Fruit fly (Drosophila melanogaster) whole organism, embryonic: Measurements from ENCODE around the gene ddbt.

Experiments
- Abd-B ChIP-seq: fragments of 200-800 bp; sonication (Bioruptor generic); optimal IDR thresholded peaks from 2 replicates; lab custom pipeline; 2018; ENCODE audit warnings: missing biosample characterization, mild to moderate bottlenecking, missing genetic modification characterization, moderate library complexity
- Adf1 ChIP-seq: fragments of 200-800 bp; sonication (Bioruptor generic); IDR thresholded peaks from 2 replicates; pipeline ENCODE4 v1.3.6; 2022; ENCODE audit warnings: missing biosample characterization, missing genetic modification characterization
- Atf6 ChIP-seq: fragments of 200-800 bp; sonication (Bioruptor generic); IDR thresholded peaks from 2 replicates; pipeline ENCODE4 v1.3.6; 2022; ENCODE audit warnings: missing biosample characterization, missing genetic modification characterization
- CG10267 ChIP-seq: fragments of 200-800 bp; sonication (Bioruptor generic); optimal IDR thresholded peaks from 2 replicates; lab custom pipeline; 2018; ENCODE audit warnings: missing biosample characterization, mild to moderate bottlenecking, missing genetic modification characterization, moderate library complexity
- CG12155 ChIP-seq: fragments of 200-800 bp; sonication (Bioruptor generic); optimal IDR thresholded peaks from 3 replicates; lab custom pipeline; 2016; ENCODE audit warnings: missing biosample characterization, missing genetic modification characterization
- CG13296 ChIP-seq: fragments of 200-800 bp; sonication (Bioruptor generic); optimal IDR thresholded peaks from 3 replicates; lab custom pipeline; 2018; ENCODE audit warnings: missing biosample characterization, mild to moderate bottlenecking, missing genetic modification characterization
- CG13424 ChIP-seq: fragments of 200-800 bp; sonication (Bioruptor generic); optimal IDR thresholded peaks from 2 replicates; lab custom pipeline; 2019; ENCODE audit warnings: missing biosample characterization, mild to moderate bottlenecking, missing genetic modification characterization, moderate library complexity
- CG13624 ChIP-seq: fragments of 200-800 bp; sonication (Bioruptor generic); optimal IDR thresholded peaks from 2 replicates; lab custom pipeline; 2016; ENCODE audit warnings: missing biosample characterization, missing genetic modification characterization
- CG17359 ChIP-seq: fragments of 200-800 bp; sonication (Bioruptor generic); optimal IDR thresholded peaks from 3 replicates; lab custom pipeline; 2018; ENCODE audit warnings: missing biosample characterization, mild to moderate bottlenecking, missing genetic modification characterization, moderate library complexity
- CG18011 ChIP-seq: fragments of 200-800 bp; sonication (Bioruptor generic); optimal IDR thresholded peaks from 2 replicates; lab custom pipeline; 2017; ENCODE audit warnings: missing biosample characterization, missing genetic modification characterization, mild to moderate bottlenecking, moderate library complexity, missing genotype
- CG18764 ChIP-seq: fragments of 200-800 bp; sonication (Bioruptor generic); optimal IDR thresholded peaks from 3 replicates; lab custom pipeline; 2016; ENCODE audit warnings: missing biosample characterization, missing genetic modification characterization
- CG2712 ChIP-seq: fragments of 200-800 bp; optimal IDR thresholded peaks from 3 replicates; lab custom pipeline; 2019; ENCODE audit warnings: missing biosample characterization, mild to moderate bottlenecking, missing genetic modification characterization, moderate library complexity
- CG30020 ChIP-seq: fragments of 200-800 bp; optimal IDR thresholded peaks from 2 replicates; lab custom pipeline; 2019; ENCODE audit warnings: missing biosample characterization, mild to moderate bottlenecking, missing genetic modification characterization, moderate library complexity
- CG33213 ChIP-seq: fragments of 200-800 bp; sonication (Bioruptor generic); optimal IDR thresholded peaks from 3 replicates; lab custom pipeline; 2016; ENCODE audit warnings: missing biosample characterization, missing genetic modification characterization
- CG3847 ChIP-seq: fragments of 200-800 bp; sonication (Bioruptor generic); IDR thresholded peaks from 2 replicates; pipeline ENCODE4 v1.3.6; 2022; ENCODE audit warnings: missing biosample characterization, missing genetic modification characterization
- CG4328 ChIP-seq: fragments of 200-800 bp; sonication (Bioruptor generic); optimal IDR thresholded peaks from 3 replicates; lab custom pipeline; 2017; ENCODE audit warnings: missing biosample characterization, missing genetic modification reagents, missing genetic modification characterization
- CG4404 ChIP-seq: fragments of 200-800 bp; sonication (Bioruptor generic); IDR thresholded peaks from 2 replicates; pipeline ENCODE4 v1.3.6; 2022; ENCODE audit warnings: missing biosample characterization, missing genetic modification characterization
- CG6175 ChIP-seq: fragments of 200-800 bp; sonication (Bioruptor generic); IDR thresholded peaks from 3 replicates; pipeline ENCODE4 v1.3.6; 2022; ENCODE audit warnings: missing biosample characterization, missing genetic modification characterization
- CG7745 ChIP-seq: fragments of 200-800 bp; sonication (Bioruptor generic); optimal IDR thresholded peaks from 2 replicates; lab custom pipeline; 2018; ENCODE audit warnings: missing biosample characterization, mild to moderate bottlenecking, missing genetic modification characterization, moderate library complexity
- CG7786 ChIP-seq: fragments of 200-800 bp; sonication (Bioruptor generic); optimal IDR thresholded peaks from 2 replicates; lab custom pipeline; 2016; ENCODE audit warnings: missing biosample characterization, missing genetic modification characterization
- CG8944 ChIP-seq: fragments of 200-800 bp; sonication (Bioruptor generic); optimal IDR thresholded peaks from 3 replicates; lab custom pipeline; 2016; ENCODE audit warnings: missing biosample characterization, missing genetic modification characterization
- CG9727 ChIP-seq: fragments of 200-800 bp; sonication (Bioruptor generic); optimal IDR thresholded peaks from 3 replicates; lab custom pipeline; 2017; ENCODE audit warnings: missing biosample characterization, mild to moderate bottlenecking, missing genetic modification characterization
- CG9876 ChIP-seq: fragments of 200-800 bp; sonication (Bioruptor generic); optimal IDR thresholded peaks from 2 replicates; lab custom pipeline; 2016; ENCODE audit warnings: missing biosample characterization, missing genetic modification characterization
- CkIIα-i1 ChIP-seq: fragments of 200-800 bp; sonication (Bioruptor generic); IDR thresholded peaks from 2 replicates; pipeline ENCODE4 v1.3.6; 2022; ENCODE audit warnings: missing biosample characterization, missing genetic modification characterization
- Doc3 ChIP-seq: fragments of 200-800 bp; sonication (Bioruptor generic); IDR thresholded peaks from 3 replicates; pipeline ENCODE4 v1.3.6; 2022; ENCODE audit warnings: missing biosample characterization, missing genetic modification characterization; ENCODE audit not compliant: partially characterized antibody
- Fer1 ChIP-seq: fragments of 200-800 bp; sonication (Bioruptor generic); optimal IDR thresholded peaks from 2 replicates; lab custom pipeline; 2017; ENCODE audit warnings: missing biosample characterization, mild to moderate bottlenecking, missing genetic modification characterization
- HHEX ChIP-seq: fragments of 200-800 bp; sonication (Bioruptor generic); optimal IDR thresholded peaks from 3 replicates; lab custom pipeline; 2017; ENCODE audit warnings: missing biosample characterization, mild to moderate bottlenecking, missing genetic modification characterization, missing genetic modification reagents
- Myb ChIP-seq: fragments of 200-800 bp; sonication (Bioruptor generic); optimal IDR thresholded peaks from 2 replicates; lab custom pipeline; 2016; ENCODE audit warnings: missing biosample characterization, missing genetic modification characterization
- Oli ChIP-seq: fragments of 200-800 bp; sonication (Bioruptor generic); optimal IDR thresholded peaks from 2 replicates; lab custom pipeline; 2018; ENCODE audit warnings: missing biosample characterization, mild to moderate bottlenecking, missing genetic modification characterization, moderate library complexity
- Ssrp ChIP-seq: fragments of 200-800 bp; sonication (Bioruptor generic); optimal IDR thresholded peaks from 2 replicates; lab custom pipeline; 2018; ENCODE audit warnings: missing biosample characterization, mild to moderate bottlenecking, missing genetic modification characterization, moderate library complexity
- Tbp ChIP-seq: fragments of >200 bp; optimal IDR thresholded peaks from 2 replicates; lab custom pipeline; 2018; ENCODE audit warnings: missing biosample characterization, missing genetic modification characterization
- crp ChIP-seq, 2 experiments: fragments of 200-800 bp; sonication (Bioruptor generic); optimal IDR thresholded peaks; 2 replicates in 1 of 2; 3 replicates in 1 of 2; lab custom pipeline; 2017; ENCODE audit warnings: missing biosample characterization in 2 of 2, missing genetic modification characterization in 2 of 2, mild to moderate bottlenecking in 1 of 2, moderate library complexity in 1 of 2
- danr ChIP-seq: fragments of 200-800 bp; sonication (Bioruptor generic); IDR thresholded peaks from 2 replicates; pipeline ENCODE4 v1.3.6; 2022; ENCODE audit warnings: missing biosample characterization, missing genetic modification characterization
- dysf ChIP-seq: fragments of 200-800 bp; sonication (Bioruptor generic); IDR thresholded peaks from 3 replicates; pipeline ENCODE4 v1.3.6; 2022; ENCODE audit warnings: missing biosample characterization, missing genetic modification characterization
- eve ChIP-seq, 2 experiments: fragments of >200 bp; optimal IDR thresholded peaks; 2 replicates each; lab custom pipeline; 2017; ENCODE audit warnings: missing biosample characterization in 2 of 2, missing genetic modification characterization in 2 of 2
- ftz-f1 ChIP-seq: fragments of 200-800 bp; sonication (Bioruptor generic); optimal IDR thresholded peaks from 2 replicates; lab custom pipeline; 2016; ENCODE audit warnings: missing biosample characterization, missing genetic modification characterization
- fu2 ChIP-seq: fragments of 200-800 bp; sonication (Bioruptor generic); optimal IDR thresholded peaks from 2 replicates; lab custom pipeline; 2016; ENCODE audit warnings: missing biosample characterization, missing genetic modification characterization
- gcm ChIP-seq: fragments of 200-800 bp; sonication (Bioruptor generic); optimal IDR thresholded peaks from 2 replicates; lab custom pipeline; 2019; ENCODE audit warnings: missing biosample characterization, mild to moderate bottlenecking, missing genetic modification characterization, moderate library complexity
- gro ChIP-seq: fragments of 200-800 bp; sonication (Bioruptor generic); optimal IDR thresholded peaks from 2 replicates; lab custom pipeline; 2016; ENCODE audit warnings: missing biosample characterization, missing genetic modification characterization
- hkb ChIP-seq, 2 experiments: fragments of 200-800 bp in 1 of 2; fragments of >200 bp in 1 of 2; sonication (Bioruptor generic) in 1 of 2; IDR thresholded peaks in 1 of 2; optimal IDR thresholded peaks in 1 of 2; 2 replicates each; pipeline versions ENCODE4 v1.3.6 to Lab custom; 2017 to 2022; ENCODE audit warnings: missing biosample characterization in 1 of 2, missing genetic modification characterization in 1 of 2
- insv ChIP-seq, 2 experiments: fragments of 200-800 bp; sonication (Bioruptor generic); optimal IDR thresholded peaks; 3 replicates each; lab custom pipeline; 2016 to 2018; ENCODE audit warnings: missing biosample characterization in 2 of 2, missing genetic modification characterization in 2 of 2
- lmd ChIP-seq: fragments of 200-800 bp; sonication (Bioruptor generic); IDR thresholded peaks from 2 replicates; pipeline ENCODE4 v1.3.6; 2022; ENCODE audit warnings: missing biosample characterization, missing genetic modification characterization
- lola ChIP-seq, 3 experiments: fragments of >200 bp in 2 of 3; fragments of 200-800 bp in 1 of 3; sonication (Bioruptor generic) in 1 of 3; optimal IDR thresholded peaks; 2 replicates each; lab custom pipeline; 2017 to 2019; ENCODE audit warnings: missing biosample characterization in 3 of 3, missing genetic modification characterization in 3 of 3, mild to moderate bottlenecking in 1 of 3, moderate library complexity in 1 of 3
- lov ChIP-seq, 2 experiments: fragments of 200-800 bp in 1 of 2; fragments of >200 bp in 1 of 2; sonication (Bioruptor generic) in 1 of 2; IDR thresholded peaks in 1 of 2; optimal IDR thresholded peaks in 1 of 2; 2 replicates in 1 of 2; 3 replicates in 1 of 2; pipeline versions ENCODE4 v1.3.6 to Lab custom; 2017 to 2022; ENCODE audit warnings: missing biosample characterization in 1 of 2, missing genetic modification characterization in 1 of 2
- pb ChIP-seq: fragments of 200-800 bp; sonication (Bioruptor generic); optimal IDR thresholded peaks from 3 replicates; lab custom pipeline; 2016; ENCODE audit warnings: missing biosample characterization, missing genetic modification characterization
- prd ChIP-seq, 3 experiments: fragments of >200 bp in 2 of 3; fragments of 200-800 bp in 1 of 3; sonication (Bioruptor generic) in 1 of 3; optimal IDR thresholded peaks in 2 of 3; IDR thresholded peaks in 1 of 3; 2 replicates in 2 of 3; 3 replicates in 1 of 3; pipeline versions ENCODE4 v1.3.6 to Lab custom; 2017 to 2022; ENCODE audit warnings: missing biosample characterization in 1 of 3, missing genetic modification characterization in 1 of 3
- pzg ChIP-seq: fragments of 200-800 bp; sonication (Bioruptor generic); optimal IDR thresholded peaks from 3 replicates; lab custom pipeline; 2018; ENCODE audit warnings: missing biosample characterization, mild to moderate bottlenecking, missing genetic modification characterization, moderate library complexity
- sqz ChIP-seq: fragments of 200-800 bp; sonication (Bioruptor generic); optimal IDR thresholded peaks from 3 replicates; lab custom pipeline; 2018; ENCODE audit warnings: missing biosample characterization, mild to moderate bottlenecking, missing genetic modification characterization

ddbt gene

DNA sequence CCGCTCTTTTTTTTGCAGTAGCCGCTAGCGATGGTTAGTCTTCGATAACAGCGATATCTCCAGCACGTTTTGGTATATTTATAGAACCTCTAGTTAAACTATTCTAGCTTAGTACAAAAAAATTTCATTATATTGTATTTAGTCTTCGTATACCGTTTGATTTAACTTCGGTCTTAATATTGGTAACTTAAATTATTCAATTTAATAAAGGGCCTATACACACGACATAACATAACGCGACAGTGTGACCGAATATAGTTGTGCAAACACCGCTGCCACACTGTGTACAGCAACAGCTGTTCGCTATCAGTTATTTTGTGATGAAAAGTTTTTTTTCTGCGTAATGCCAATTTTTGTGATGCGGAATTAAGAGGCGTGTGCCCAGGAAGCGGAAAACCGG is 44.3 kb downstream of the ddbt start, which contains the start of the genes Cdc5 and CG1233 (continued):
- TF ChIP-seq CG7786 (GFP tag; lab: Kevin White, UChicago) (peak; percentile 4), CG13296 (GFP tag; lab: Kevin White, UChicago) (no peak), Ssrp (tag; lab: Kevin White, UChicago) (peak; percentile 12), danr (GFP tag; lab: Robert Waterston, UW) (no peak), CG9876 (GFP tag; lab: Kevin White, UChicago) (no peak), prd (optimal IDR thresholded peaks at IDR 0.05; lab: Kevin White, UChicago) (no peak), prd (GFP tag; IDR thresholded peaks at IDR 0.05; lab: Robert Waterston, UW) (peak; percentile 31; the same call in 1 of the 3 replicates), Myb (peak; percentile 29), Oli (tag; lab: Kevin White, UChicago) (no peak), CG4328 (GFP tag; lab: Kevin White, UChicago) (no peak), insv (GFP tag; optimal IDR thresholded peaks at IDR 0.05; lab: Kevin White, UChicago) (peak in 1 of 2 experiments; percentile 10), Fer1 (GFP tag; lab: Kevin White, UChicago) (no peak), crp (GFP tag; optimal IDR thresholded peaks at IDR 0.05; lab: Kevin White, UChicago) (peak; percentile 92 to 98), CG30020 (tag; lab: Kevin White, UChicago) (peak; percentile 83), CG4404 (GFP tag; lab: Robert Waterston, UW) (no peak), CG18764 (peak; percentile 100), HHEX (no peak), lov (optimal IDR thresholded peaks at IDR 0.05; lab: Kevin White, UChicago) (no peak), lov (GFP tag; IDR thresholded peaks at IDR 0.05; lab: Robert Waterston, UW) (no peak), CG13624 (GFP tag; lab: Kevin White, UChicago) (peak; percentile 60), lola (GFP tag; optimal IDR thresholded peaks at IDR 0.05; lab: Kevin White, UChicago) (peak in 1 of 3 experiments; percentile 70), hkb (optimal IDR thresholded peaks at IDR 0.05; lab: Kevin White, UChicago) (peak; percentile 17), hkb (GFP tag; IDR thresholded peaks at IDR 0.05; lab: Robert Waterston, UW) (no peak), pzg (GFP tag; lab: Kevin White, UChicago) (peak; percentile 85), gro (GFP tag; lab: Kevin White, UChicago) (no peak), gcm (GFP tag; lab: Kevin White, UChicago) (no peak), lmd (GFP tag; lab: Robert Waterston, UW) (0 out of 2 replicates have a peak, but pooled peaks have one; percentile 18), fu2 (GFP tag; lab: Kevin White, UChicago) (peak; percentile 18), CG3847 (GFP tag; lab: Robert Waterston, UW) (peak; percentile 77), CG7745 (tag; lab: Kevin White, UChicago) (no peak), CG12155 (GFP tag; lab: Kevin White, UChicago) (peak; percentile 43), Atf6 (GFP tag; lab: Robert Waterston, UW) (peak; percentile 40; the same call in 1 of the 2 replicates), CG8944 (GFP tag; lab: Kevin White, UChicago) (no peak), sqz (peak; percentile 93), CG33213 (GFP tag; lab: Kevin White, UChicago) (peak; percentile 27), CG9727 (GFP tag; lab: Kevin White, UChicago) (peak; percentile 55), Adf1 (GFP tag; lab: Robert Waterston, UW) (no peak), CG17359 (tag; lab: Kevin White, UChicago) (no peak), CG10267 (tag; lab: Kevin White, UChicago) (peak; percentile 71), pb (GFP tag; lab: Kevin White, UChicago) (no peak), Abd-B (GFP tag; lab: Kevin White, UChicago) (no peak), eve (GFP tag; optimal IDR thresholded peaks at IDR 0.05; lab: Kevin White, UChicago) (no peak), CG13424 (tag; lab: Kevin White, UChicago) (peak; percentile 72), CG18011 (GFP tag; lab: Kevin White, UChicago) (peak; percentile 58), ftz-f1 (GFP tag; lab: Kevin White, UChicago) (peak; percentile 40), CkIIα-i1 (GFP tag; lab: Robert Waterston, UW) (no peak), CG6175 (GFP tag; lab: Robert Waterston, UW) (no peak), dysf (0 out of 3 replicates have a peak, but pooled peaks have one; percentile 44), CG2712 (tag; lab: Kevin White, UChicago) (no peak), Tbp (GFP tag; lab: Kevin White, UChicago) (no peak), Doc3 (GFP tag; lab: Robert Waterston, UW) (0 out of 3 replicates have a peak, but pooled peaks have one; percentile 32)
